Worm (Caenorhabditis elegans) whole organism, midembryonic: ENCODE measurements around the gene Y113G7C.1.

ENCODE experiments used
- T22C8.4 ChIP-seq: fragments of 200-800 bp; sonication (Bioruptor generic); IDR thresholded peaks from 2 replicates; pipeline ENCODE4 v1.3.6; 2022; ENCODE audit warnings: missing genetic modification characterization, missing compliant biosample characterization
- flt-1 ChIP-seq: fragments of 200-800 bp; sonication (Bioruptor generic); IDR thresholded peaks from 2 replicates; pipeline ENCODE4 v1.3.6; 2022; ENCODE audit warnings: missing genetic modification characterization, missing compliant biosample characterization
- med-1 ChIP-seq: sonication (generic microtip); optimal IDR thresholded peaks from 2 replicates; lab custom pipeline; 2017; ENCODE audit warnings: missing genetic modification characterization, mild to moderate bottlenecking, missing compliant biosample characterization, antibody characterized with exemption, missing genetic modification reagents; ENCODE audit not compliant: insufficient read depth
- ztf-23 ChIP-seq: fragments of 200-800 bp; sonication (Bioruptor generic); IDR thresholded peaks from 2 replicates; pipeline ENCODE4 v1.3.6; 2022; ENCODE audit warnings: missing genetic modification reagents, missing genetic modification characterization, missing compliant biosample characterization
- ztf-29 ChIP-seq: fragments of 200-800 bp; sonication (Bioruptor generic); IDR thresholded peaks from 2 replicates; pipeline ENCODE4 v1.3.6; 2022; ENCODE audit warnings: missing genetic modification reagents, missing genetic modification characterization, missing compliant biosample characterization

DNA sequence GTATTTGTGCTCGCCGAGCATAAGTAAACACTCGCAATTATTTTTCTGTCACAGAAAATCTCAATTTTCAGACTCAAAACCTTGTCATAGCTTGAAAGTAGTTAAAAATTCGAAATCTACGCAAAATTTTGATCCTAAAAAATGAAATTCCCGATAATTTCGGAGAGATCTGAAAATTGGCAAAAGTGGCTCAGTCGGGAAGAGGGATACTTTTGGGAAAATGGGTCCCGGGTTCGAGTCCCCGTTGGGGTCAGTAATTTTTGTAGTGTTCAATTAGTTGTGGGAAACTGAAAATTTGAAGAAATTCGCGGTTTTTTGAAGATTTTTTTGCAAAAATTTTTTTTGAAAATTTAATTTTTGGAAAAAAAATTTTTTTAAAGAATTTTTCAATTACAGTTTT lies 40.6 kb upstream of the Y113G7C.1 start:
- TF ChIP-seq T22C8.4 (GFP tag; lab: Robert Waterston, UW) = no peak
- no peak for TF ChIP-seq med-1
- TF ChIP-seq ztf-23 (GFP tag; lab: Robert Waterston, UW) = no peak
- TF ChIP-seq ztf-29 (GFP tag; lab: Robert Waterston, UW) = no peak
- no peak for TF ChIP-seq flt-1 (GFP tag; lab: Robert Waterston, UW)
